Worm (Caenorhabditis elegans) whole organism, L1 larva: Measurements from ENCODE around the gene B0495.9.

Experiments used
- aly-2 ChIP-seq: fragments of 150-350 bp; optimal IDR thresholded peaks from 2 replicates; lab custom pipeline; 2014; ENCODE audit warnings: missing biosample characterization, missing genetic modification characterization
- ama-1 ChIP-seq: fragments of 150-350 bp; optimal IDR thresholded peaks from 2 replicates; lab custom pipeline; 2014
- egl-13 ChIP-seq: sonication (generic microtip); optimal IDR thresholded peaks from 2 replicates; lab custom pipeline; 2016; ENCODE audit warnings: missing genotype, missing genetic modification reagents, missing genetic modification characterization, missing compliant biosample characterization
- fkh-10 ChIP-seq: sonication (generic microtip); optimal IDR thresholded peaks from 2 replicates; lab custom pipeline; 2017; ENCODE audit warnings: missing biosample characterization, missing genetic modification reagents, missing genetic modification characterization
- hpl-2 ChIP-seq: fragments of 150-350 bp; optimal IDR thresholded peaks from 2 replicates; lab custom pipeline; 2014; ENCODE audit warnings: missing biosample characterization, missing genetic modification reagents, missing genetic modification characterization
- jun-1 ChIP-seq: fragments of 150-350 bp; optimal IDR thresholded peaks from 2 replicates; lab custom pipeline; 2014; ENCODE audit warnings: missing biosample characterization, missing genetic modification reagents, missing genetic modification characterization
- lir-3 ChIP-seq: sonication (generic microtip); optimal IDR thresholded peaks from 2 replicates; lab custom pipeline; 2016; ENCODE audit warnings: mild to moderate bottlenecking, missing genetic modification characterization, moderate library complexity, missing compliant biosample characterization; ENCODE audit not compliant: poor library complexity
- mdl-1 ChIP-seq, 2 experiments: fragments of 150-350 bp; optimal IDR thresholded peaks; 2 replicates each; lab custom pipeline; 2014 to 2017; ENCODE audit warnings: missing biosample characterization in 2 of 2, missing genetic modification characterization in 2 of 2, inconsistent platforms in 1 of 2
- snpc-4 ChIP-seq: fragments of 150-350 bp; optimal IDR thresholded peaks from 2 replicates; lab custom pipeline; 2014; ENCODE audit warnings: missing biosample characterization, missing genetic modification characterization
- snu-23 ChIP-seq: sonication (generic microtip); optimal IDR thresholded peaks from 2 replicates; lab custom pipeline; 2016; ENCODE audit warnings: missing genetic modification characterization, missing compliant biosample characterization
- zip-4 ChIP-seq: fragments of 200-800 bp; sonication (Bioruptor generic); optimal IDR thresholded peaks from 2 replicates; lab custom pipeline; 2018; ENCODE audit warnings: mild to moderate bottlenecking, missing genetic modification characterization, moderate library complexity, missing compliant biosample characterization

ce11 chrII:7670039-7670438, 38.5 kb downstream of the B0495.9 start:
- TF ChIP-seq jun-1 (tag; lab: Kevin White, UChicago) (no peak), lir-3 (tag; lab: Kevin White, UChicago) (no peak), hpl-2 (GFP tag; lab: Kevin White, UChicago) (no peak), fkh-10 (no peak), aly-2 (tag; lab: Kevin White, UChicago) (no peak), egl-13 (tag; lab: Kevin White, UChicago) (no peak), mdl-1 (tag; optimal IDR thresholded peaks at IDR 0.05; lab: Kevin White, UChicago) (no peak), zip-4 (GFP tag; lab: Kevin White, UChicago) (no peak), snpc-4 (tag; lab: Kevin White, UChicago) (no peak), snu-23 (GFP tag; lab: Kevin White, UChicago) (no peak), ama-1 (lab: Kevin White, UChicago) (no peak)
